Worm (Caenorhabditis elegans) whole organism, late embryonic: ENCODE results near the gene spp-20.

Experiments used
- ama-1 ChIP-seq: fragments of 150-350 bp; optimal IDR thresholded peaks from 2 replicates; lab custom pipeline; 2014
- ceh-14 ChIP-seq: sonication (generic microtip); optimal IDR thresholded peaks from 2 replicates; lab custom pipeline; 2016; ENCODE audit warnings: missing genotype, missing genetic modification characterization, missing compliant biosample characterization
- fkh-10 ChIP-seq: fragments of 150-350 bp; optimal IDR thresholded peaks from 2 replicates; lab custom pipeline; 2014; ENCODE audit warnings: missing biosample characterization, missing genetic modification reagents, missing genetic modification characterization
- pax-1 ChIP-seq: fragments of 150-350 bp; optimal IDR thresholded peaks from 2 replicates; lab custom pipeline; 2014; ENCODE audit warnings: missing biosample characterization, missing genetic modification characterization
- rnt-1 ChIP-seq: sonication (generic microtip); optimal IDR thresholded peaks from 2 replicates; lab custom pipeline; 2016; ENCODE audit warnings: missing genetic modification characterization, missing compliant biosample characterization

DNA sequence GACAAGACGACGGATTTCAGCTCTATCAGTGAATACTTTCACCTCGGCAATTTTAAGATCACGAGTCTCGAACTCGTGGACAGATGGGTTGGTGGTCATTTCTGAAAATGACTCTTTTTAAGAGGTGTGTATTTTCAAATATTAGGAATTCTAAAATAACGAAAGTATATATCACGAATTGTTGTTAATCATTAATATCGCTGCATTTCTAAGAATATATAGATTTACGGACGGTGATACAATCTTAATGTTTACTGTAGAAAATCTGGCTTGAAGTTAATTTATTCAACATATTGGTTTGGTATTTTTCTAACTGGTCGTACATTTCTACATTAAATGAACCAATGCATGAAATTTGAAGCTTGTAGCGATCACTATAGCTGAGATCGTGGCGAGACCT is 47.3 kb upstream of the spp-20 start, which contains the start of gene ZK1055.7:
- TF ChIP-seq ceh-14 (tag; lab: Kevin White, UChicago) = no peak
- no peak for TF ChIP-seq ama-1
- no peak for TF ChIP-seq fkh-10 (GFP tag; lab: Kevin White, UChicago)
- TF ChIP-seq pax-1 = no peak
- no peak for TF ChIP-seq rnt-1 (tag; lab: Kevin White, UChicago)
